Fruit fly (Drosophila melanogaster) whole organism, prepupa: ENCODE data around the gene CG31098.

Experiments used
- CG11294 ChIP-seq: fragments of 200-800 bp; sonication (Bioruptor generic); IDR thresholded peaks from 2 replicates; pipeline ENCODE4 v1.3.6; 2022; ENCODE audit warnings: missing biosample characterization, missing genetic modification characterization
- CG11902 ChIP-seq: fragments of 200-800 bp; sonication (Bioruptor generic); optimal IDR thresholded peaks from 3 replicates; lab custom pipeline; 2016; ENCODE audit warnings: missing biosample characterization, missing genetic modification characterization
- CG4318 ChIP-seq: fragments of 200-800 bp; sonication (Bioruptor generic); optimal IDR thresholded peaks from 3 replicates; lab custom pipeline; 2017; ENCODE audit warnings: missing biosample characterization, mild to moderate bottlenecking, missing genetic modification characterization
- dac ChIP-seq: fragments of 200-800 bp; sonication (Bioruptor generic); optimal IDR thresholded peaks from 2 replicates; lab custom pipeline; 2017; ENCODE audit warnings: missing biosample characterization, mild to moderate bottlenecking, missing genetic modification characterization
- eg ChIP-seq: fragments of 200-800 bp; sonication (Bioruptor generic); IDR thresholded peaks from 3 replicates; pipeline ENCODE4 v1.3.6; 2022; ENCODE audit warnings: missing biosample characterization, missing genetic modification characterization
- net ChIP-seq: fragments of 200-800 bp; sonication (Bioruptor generic); optimal IDR thresholded peaks from 3 replicates; lab custom pipeline; 2016; ENCODE audit warnings: missing biosample characterization, missing genetic modification characterization

- TF ChIP-seq CG4318 (GFP tag; lab: Kevin White, UChicago) (no peak), eg (GFP tag; lab: Robert Waterston, UW) (peak; percentile 72; the same call in 2 of the 3 replicates), net (GFP tag; lab: Kevin White, UChicago) (no peak), CG11294 (peak; percentile 28; the same call in 1 of the 2 replicates), CG11902 (GFP tag; lab: Kevin White, UChicago) (no peak), dac (GFP tag; lab: Kevin White, UChicago) (no peak)
These were observed 30.4 kb downstream of the CG31098 start, which contains the start of the genes Kdsr and CG11858 for dm6 chr3R:25262322-25262761.
